Worm (Caenorhabditis elegans): ENCODE measurements around the gene swsn-6.
"Not testable (repeated sequence)": the region's sequence is repeated elsewhere in the genome, so short reads cannot be mapped to it uniquely, and the experiment has no call there.

swsn-6 gene

DNA sequence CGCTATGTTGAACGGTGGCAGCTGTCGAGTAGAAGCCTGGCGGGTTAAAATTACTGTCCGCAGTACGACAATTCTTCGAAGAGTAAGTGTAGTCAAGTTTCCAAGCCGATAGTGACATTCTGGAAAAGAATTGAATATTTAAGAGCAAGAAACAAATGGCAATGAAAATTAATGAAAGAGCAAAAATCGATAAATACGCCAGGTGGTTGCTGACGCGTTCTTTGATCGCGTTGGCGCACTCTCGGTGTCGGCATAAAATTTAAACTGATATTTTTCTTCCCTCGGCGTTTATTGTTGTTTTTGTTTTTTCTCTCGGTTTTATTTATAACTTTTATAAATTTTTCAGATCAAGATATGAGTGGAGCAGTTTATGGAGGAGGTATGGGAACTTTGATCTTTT, at the start of gene swsn-6, which contains the start of gene perm-3:
Gene swsn-6, plus strand, starts transcription at position 347 of the 400 bp plus-strand sequence.
Gene perm-3, minus strand, starts transcription at position 118 of the 400 bp plus-strand sequence.
- TF ChIP-seq him-1 (tag; optimal IDR thresholded peaks at IDR 0.05) (no peak), W03F9.2 (tag; optimal IDR thresholded peaks at IDR 0.05) (peak; percentile 79)

- TF ChIP-seq W03F9.2, him-1, dao-5 (tag; optimal IDR thresholded peaks at IDR 0.05): not testable (repeated sequence)
Observed at ce11 chrIV:5350480-5351193, 44.2 kb upstream of the swsn-6 start, which contains the start of gene gba-4. TSS of gene gba-4 (minus strand) at chrIV:5350897.

DNA sequence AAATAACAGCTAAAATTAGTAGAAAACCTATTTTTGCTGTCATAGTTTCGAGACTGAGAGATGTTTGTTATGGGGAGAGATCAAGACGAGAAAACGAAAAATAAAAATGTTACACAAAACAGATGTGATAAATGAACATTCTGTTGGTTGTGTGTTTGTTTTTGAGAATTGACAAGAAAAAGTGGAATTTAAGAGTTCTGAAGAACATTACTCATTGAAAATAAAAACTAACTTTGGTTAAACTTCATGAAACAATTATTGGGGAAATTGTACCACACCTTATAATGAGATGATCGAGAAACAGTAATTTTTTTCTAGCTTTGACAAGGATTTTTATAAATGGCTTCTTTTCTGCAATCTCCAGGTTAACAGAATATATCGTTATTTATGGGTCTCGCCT, 41.5 kb upstream of the swsn-6 start, which contains the start of gene Y4C6B.7:
Gene Y4C6B.7, minus strand, starts transcription at position 101 of the 400 bp plus-strand sequence.
- TF ChIP-seq dao-5 (tag; optimal IDR thresholded peaks at IDR 0.05) (no peak), him-1 (tag; optimal IDR thresholded peaks at IDR 0.05) (no peak), W03F9.2 (tag; optimal IDR thresholded peaks at IDR 0.05) (no peak)

DNA sequence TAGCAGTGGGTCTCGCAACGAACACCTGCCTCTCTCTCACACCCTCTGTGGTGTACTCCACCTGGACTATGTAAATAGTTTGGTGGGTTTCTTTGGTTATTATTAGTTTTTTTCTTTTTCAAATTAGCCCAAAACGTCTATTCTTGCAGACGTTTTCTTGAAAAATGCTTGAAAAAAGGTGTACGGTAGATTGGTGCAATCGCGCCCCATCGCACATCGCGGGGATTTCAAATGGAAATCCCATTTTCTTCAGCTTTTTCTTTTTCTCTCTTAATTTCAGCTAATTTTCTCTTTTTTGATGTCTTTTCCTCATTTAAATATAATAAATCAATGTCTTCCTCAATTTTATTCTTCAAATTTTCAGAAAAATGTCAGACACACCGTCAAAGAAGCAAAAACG, 40.7 kb upstream of the swsn-6 start, which contains the start of gene Y4C6B.1:
Gene Y4C6B.1, plus strand, starts transcription at position 365 of the 400 bp plus-strand sequence.
- no peak for TF ChIP-seq dao-5 (tag; optimal IDR thresholded peaks at IDR 0.05)
- TF ChIP-seq W03F9.2 (tag; optimal IDR thresholded peaks at IDR 0.05) = no peak
- no peak for TF ChIP-seq him-1 (tag; optimal IDR thresholded peaks at IDR 0.05)

- no peak for TF ChIP-seq dao-5 (tag; optimal IDR thresholded peaks at IDR 0.05)
- no peak for TF ChIP-seq him-1 (tag; optimal IDR thresholded peaks at IDR 0.05)
- no peak for TF ChIP-seq W03F9.2 (tag; optimal IDR thresholded peaks at IDR 0.05)
Observed at ce11 chrIV:5354564-5354963, 40.3 kb upstream of the swsn-6 start.

ce11 chrIV:5360533-5360932, 34.3 kb upstream of the swsn-6 start, which contains the start of gene F41H10.5:
TSS of gene F41H10.5 (plus strand) at chrIV:5360907.
- TF ChIP-seq dao-5 (tag; optimal IDR thresholded peaks at IDR 0.05) (no peak), him-1 (tag; optimal IDR thresholded peaks at IDR 0.05) (no peak), W03F9.2 (tag; optimal IDR thresholded peaks at IDR 0.05) (no peak)

DNA sequence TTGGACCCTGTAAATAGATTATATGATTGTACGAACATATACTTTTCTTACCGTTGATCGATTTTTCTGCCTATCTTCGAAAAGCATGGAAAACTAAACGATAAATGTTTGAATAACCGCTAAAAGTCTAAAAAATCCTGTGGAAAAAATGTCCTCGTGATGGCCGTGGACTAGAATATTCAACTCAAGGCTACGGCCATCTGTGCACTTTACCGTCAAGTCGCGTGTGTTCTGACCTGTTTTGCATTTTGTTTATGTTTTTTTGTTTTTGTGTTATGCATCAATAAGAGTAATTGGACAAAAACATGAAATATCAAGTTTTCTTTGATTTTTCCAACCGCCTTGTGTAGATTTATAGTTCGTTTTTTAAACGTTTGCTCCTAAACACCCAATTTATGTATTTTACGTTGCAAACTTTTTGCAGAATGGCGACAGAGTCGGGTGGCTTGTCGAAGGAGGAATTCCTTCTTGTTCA, 30.7 kb upstream of the swsn-6 start, which contains the start of the genes hda-6 and F41H10.4:
Gene hda-6, minus strand, starts transcription at position 172 of the 475 bp plus-strand sequence.
Gene F41H10.4, plus strand, starts transcription at position 425 of the 475 bp plus-strand sequence.
- TF ChIP-seq him-1 (tag; optimal IDR thresholded peaks at IDR 0.05) (no peak), W03F9.2 (tag; optimal IDR thresholded peaks at IDR 0.05) (peak; percentile 94)

ce11 chrIV:5366567-5366966, 28.3 kb upstream of the swsn-6 start, which contains the start of gene sand-1:
TSS of gene sand-1 (plus strand) at chrIV:5366867.
- TF ChIP-seq W03F9.2 (tag; optimal IDR thresholded peaks at IDR 0.05) (no peak), dao-5 (tag; optimal IDR thresholded peaks at IDR 0.05) (no peak), him-1 (tag; optimal IDR thresholded peaks at IDR 0.05) (no peak)

- TF ChIP-seq him-1 (tag; optimal IDR thresholded peaks at IDR 0.05) = no peak
Observed at ce11 chrIV:5367899-5368298, 26.9 kb upstream of the swsn-6 start.

ce11 chrIV:5368860-5369259, 26.0 kb upstream of the swsn-6 start:
- TF ChIP-seq dao-5 (tag; optimal IDR thresholded peaks at IDR 0.05) (no peak), W03F9.2 (tag; optimal IDR thresholded peaks at IDR 0.05) (peak; percentile 46)

- no peak for TF ChIP-seq dao-5 (tag; optimal IDR thresholded peaks at IDR 0.05)
- no peak for TF ChIP-seq W03F9.2 (tag; optimal IDR thresholded peaks at IDR 0.05)
- no peak for TF ChIP-seq him-1 (tag; optimal IDR thresholded peaks at IDR 0.05)
Observed at ce11 chrIV:5369414-5369813, 25.4 kb upstream of the swsn-6 start, which contains the start of gene F41H10.3. TSS of gene F41H10.3 (plus strand) at chrIV:5369801.

ce11 chrIV:5370914-5371313, 23.9 kb upstream of the swsn-6 start:
- TF ChIP-seq him-1 (tag; optimal IDR thresholded peaks at IDR 0.05) (no peak), dao-5 (tag; optimal IDR thresholded peaks at IDR 0.05) (no peak), W03F9.2 (tag; optimal IDR thresholded peaks at IDR 0.05) (no peak)

- no peak for TF ChIP-seq W03F9.2 (tag; optimal IDR thresholded peaks at IDR 0.05)
- no peak for TF ChIP-seq him-1 (tag; optimal IDR thresholded peaks at IDR 0.05)
- TF ChIP-seq dao-5 (tag; optimal IDR thresholded peaks at IDR 0.05) = no peak
Observed at ce11 chrIV:5374321-5374720, 20.5 kb upstream of the swsn-6 start.

- no peak for TF ChIP-seq W03F9.2 (tag; optimal IDR thresholded peaks at IDR 0.05)
- TF ChIP-seq dao-5 (tag; optimal IDR thresholded peaks at IDR 0.05) = no peak
- no peak for TF ChIP-seq him-1 (tag; optimal IDR thresholded peaks at IDR 0.05)
Observed at ce11 chrIV:5374946-5375345, 19.9 kb upstream of the swsn-6 start.

Measured in whole organism, L4/young adult.